Worm (Caenorhabditis elegans) whole organism, L1 larva: ENCODE measurements around the gene Y45G5AM.3.

Experiments used
- C04F5.9 ChIP-seq: sonication (generic microtip); optimal IDR thresholded peaks from 2 replicates; lab custom pipeline; 2016; ENCODE audit warnings: missing genetic modification characterization, missing compliant biosample characterization
- C16A3.4 ChIP-seq: fragments of 150-350 bp; optimal IDR thresholded peaks from 2 replicates; lab custom pipeline; 2014; ENCODE audit warnings: missing biosample characterization, missing genetic modification characterization
- C34B4.2 ChIP-seq: sonication (generic microtip); optimal IDR thresholded peaks from 2 replicates; lab custom pipeline; 2017; ENCODE audit warnings: mild to moderate bottlenecking, missing genetic modification characterization, missing compliant biosample characterization
- F16B12.6 ChIP-seq: fragments of 150-350 bp; optimal IDR thresholded peaks from 2 replicates; lab custom pipeline; 2014; ENCODE audit warnings: missing biosample characterization, missing genetic modification characterization
- alr-1 ChIP-seq: fragments of 200-800 bp; sonication (Bioruptor generic); optimal IDR thresholded peaks from 2 replicates; lab custom pipeline; 2018; ENCODE audit warnings: borderline replicate concordance, mild to moderate bottlenecking, missing genetic modification characterization, missing compliant biosample characterization
- aly-2 ChIP-seq: fragments of 150-350 bp; optimal IDR thresholded peaks from 2 replicates; lab custom pipeline; 2014; ENCODE audit warnings: missing biosample characterization, missing genetic modification characterization
- blmp-1 ChIP-seq: fragments of 150-350 bp; optimal IDR thresholded peaks from 2 replicates; lab custom pipeline; 2014; ENCODE audit warnings: missing biosample characterization, missing genetic modification characterization
- ceh-63 ChIP-seq: fragments of 200-800 bp; sonication (Bioruptor generic); optimal IDR thresholded peaks from 2 replicates; lab custom pipeline; 2018; ENCODE audit warnings: mild to moderate bottlenecking, missing genetic modification characterization, missing compliant biosample characterization
- ceh-90 ChIP-seq: sonication (generic microtip); optimal IDR thresholded peaks from 2 replicates; lab custom pipeline; 2016; ENCODE audit warnings: missing genetic modification characterization, missing compliant biosample characterization
- efl-1 ChIP-seq, 4 experiments: fragments of 150-350 bp; optimal IDR thresholded peaks in 3 of 4; peaks in 1 of 4; 1 replicate in 1 of 4; 2 replicates in 3 of 4; lab custom pipeline; 2014; ENCODE audit warnings: missing biosample characterization in 2 of 4, missing genetic modification characterization in 2 of 4, missing genetic modification reagents in 2 of 4
- egl-27 ChIP-seq, 2 experiments: fragments of 150-350 bp in 1 of 2; sonication (generic microtip); optimal IDR thresholded peaks; 3 replicates each; lab custom pipeline; 2017 to 2018; ENCODE audit warnings: missing biosample characterization in 2 of 2, missing genetic modification characterization in 2 of 2, missing genetic modification reagents in 2 of 2
- fkh-10 ChIP-seq: sonication (generic microtip); optimal IDR thresholded peaks from 2 replicates; lab custom pipeline; 2017; ENCODE audit warnings: missing biosample characterization, missing genetic modification reagents, missing genetic modification characterization
- fkh-8 ChIP-seq: sonication (generic microtip); optimal IDR thresholded peaks from 2 replicates; lab custom pipeline; 2016; ENCODE audit warnings: mild to moderate bottlenecking, missing genetic modification characterization, missing compliant biosample characterization
- hlh-17 ChIP-seq: fragments of 200-800 bp; sonication (Bioruptor generic); optimal IDR thresholded peaks from 2 replicates; lab custom pipeline; 2018; ENCODE audit warnings: missing genetic modification characterization, mild to moderate bottlenecking, missing compliant biosample characterization, moderate library complexity, borderline replicate concordance
- hlh-4 ChIP-seq: sonication (generic microtip); optimal IDR thresholded peaks from 2 replicates; lab custom pipeline; 2016; ENCODE audit warnings: mild to moderate bottlenecking, missing genetic modification characterization, missing compliant biosample characterization
- hpl-2 ChIP-seq: fragments of 150-350 bp; optimal IDR thresholded peaks from 2 replicates; lab custom pipeline; 2014; ENCODE audit warnings: missing biosample characterization, missing genetic modification reagents, missing genetic modification characterization
- irx-1 ChIP-seq: sonication (generic microtip); optimal IDR thresholded peaks from 2 replicates; lab custom pipeline; 2016; ENCODE audit warnings: missing genetic modification characterization, missing compliant biosample characterization
- jun-1 ChIP-seq: fragments of 150-350 bp; optimal IDR thresholded peaks from 2 replicates; lab custom pipeline; 2014; ENCODE audit warnings: missing biosample characterization, missing genetic modification reagents, missing genetic modification characterization
- lin-13 ChIP-seq: fragments of 150-350 bp; optimal IDR thresholded peaks from 2 replicates; lab custom pipeline; 2014; ENCODE audit warnings: missing biosample characterization, missing genetic modification reagents, missing genetic modification characterization
- lin-14 ChIP-seq: fragments of 200-800 bp; sonication (Bioruptor generic); optimal IDR thresholded peaks from 2 replicates; lab custom pipeline; 2018; ENCODE audit warnings: mild to moderate bottlenecking, missing genetic modification characterization, moderate library complexity, missing compliant biosample characterization
- lin-35 ChIP-seq, 2 experiments: fragments of 150-350 bp; optimal IDR thresholded peaks; 2 replicates each; lab custom pipeline; 2014; ENCODE audit warnings: missing biosample characterization in 2 of 2, missing genetic modification characterization in 2 of 2, missing genetic modification reagents in 2 of 2
- lin-39 ChIP-seq: fragments of 150-350 bp; optimal IDR thresholded peaks from 2 replicates; lab custom pipeline; 2014; ENCODE audit warnings: missing biosample characterization, missing genetic modification reagents, missing genetic modification characterization
- lir-3 ChIP-seq: sonication (generic microtip); optimal IDR thresholded peaks from 2 replicates; lab custom pipeline; 2016; ENCODE audit warnings: mild to moderate bottlenecking, missing genetic modification characterization, moderate library complexity, missing compliant biosample characterization; ENCODE audit not compliant: poor library complexity
- lsy-2 ChIP-seq, 2 experiments: fragments of 150-350 bp; optimal IDR thresholded peaks; 2 replicates each; lab custom pipeline; 2014; ENCODE audit warnings: missing biosample characterization in 2 of 2, missing genetic modification characterization in 2 of 2
- mdl-1 ChIP-seq, 2 experiments: fragments of 150-350 bp; optimal IDR thresholded peaks; 2 replicates each; lab custom pipeline; 2014 to 2017; ENCODE audit warnings: missing biosample characterization in 2 of 2, missing genetic modification characterization in 2 of 2, inconsistent platforms in 1 of 2
- nhr-20 ChIP-seq: sonication (generic microtip); optimal IDR thresholded peaks from 2 replicates; lab custom pipeline; 2016; ENCODE audit warnings: mild to moderate bottlenecking, missing genetic modification characterization, missing compliant biosample characterization
- nhr-28 ChIP-seq: fragments of 150-350 bp; optimal IDR thresholded peaks from 2 replicates; lab custom pipeline; 2014; ENCODE audit warnings: missing biosample characterization, missing genetic modification characterization
- nhr-47 ChIP-seq: sonication (generic microtip); optimal IDR thresholded peaks from 2 replicates; lab custom pipeline; 2016; ENCODE audit warnings: mild to moderate bottlenecking, missing genetic modification characterization, moderate library complexity, missing compliant biosample characterization
- nhr-71 ChIP-seq: sonication (generic microtip); optimal IDR thresholded peaks from 2 replicates; lab custom pipeline; 2016; ENCODE audit warnings: mild to moderate bottlenecking, missing genetic modification characterization, moderate library complexity, missing compliant biosample characterization
- nhr-76 ChIP-seq: sonication (generic microtip); optimal IDR thresholded peaks from 2 replicates; lab custom pipeline; 2017; ENCODE audit warnings: missing biosample characterization, missing genetic modification characterization
- nhr-84 ChIP-seq: sonication (generic microtip); optimal IDR thresholded peaks from 2 replicates; lab custom pipeline; 2017; ENCODE audit warnings: missing biosample characterization, missing genetic modification characterization
- nhr-85 ChIP-seq: sonication (generic microtip); peaks from one replicate; lab custom pipeline; 2016; ENCODE audit warnings: missing genetic modification characterization, inconsistent platforms, missing compliant biosample characterization
- pqm-1 ChIP-seq: sonication (generic microtip); optimal IDR thresholded peaks from 3 replicates; lab custom pipeline; 2017; ENCODE audit warnings: missing biosample characterization, missing genetic modification characterization
- rnt-1 ChIP-seq: sonication (generic microtip); optimal IDR thresholded peaks from 2 replicates; lab custom pipeline; 2016; ENCODE audit warnings: mild to moderate bottlenecking, missing genetic modification characterization, moderate library complexity, missing compliant biosample characterization
- sox-4 ChIP-seq: sonication (generic microtip); optimal IDR thresholded peaks from 2 replicates; lab custom pipeline; 2016; ENCODE audit warnings: missing genetic modification characterization, missing compliant biosample characterization
- sup-37 ChIP-seq: fragments of 200-800 bp; sonication (Bioruptor generic); optimal IDR thresholded peaks from 2 replicates; lab custom pipeline; 2018; ENCODE audit warnings: mild to moderate bottlenecking, missing genetic modification characterization, missing compliant biosample characterization
- swsn-7 ChIP-seq: sonication (generic microtip); optimal IDR thresholded peaks from 2 replicates; lab custom pipeline; 2016; ENCODE audit warnings: missing genetic modification characterization, missing compliant biosample characterization
- tbx-2 ChIP-seq: sonication (generic microtip); optimal IDR thresholded peaks from 2 replicates; lab custom pipeline; 2016; ENCODE audit warnings: missing genetic modification characterization, missing compliant biosample characterization
- unc-98 ChIP-seq: fragments of 200-800 bp; sonication (Bioruptor generic); IDR thresholded peaks from 2 replicates; pipeline ENCODE4 v1.3.6; 2022; ENCODE audit warnings: missing genetic modification characterization, missing compliant biosample characterization
- vab-15 ChIP-seq: sonication (generic microtip); optimal IDR thresholded peaks from 2 replicates; lab custom pipeline; 2017; ENCODE audit warnings: missing genotype, mild to moderate bottlenecking, missing genetic modification characterization, missing compliant biosample characterization
- zip-4 ChIP-seq: fragments of 200-800 bp; sonication (Bioruptor generic); optimal IDR thresholded peaks from 2 replicates; lab custom pipeline; 2018; ENCODE audit warnings: mild to moderate bottlenecking, missing genetic modification characterization, moderate library complexity, missing compliant biosample characterization
- ztf-11 ChIP-seq, 2 experiments: sonication (generic microtip); optimal IDR thresholded peaks; 2 replicates each; lab custom pipeline; 2016 to 2017; ENCODE audit warnings: missing genetic modification characterization in 2 of 2, missing biosample characterization in 1 of 2, missing compliant biosample characterization in 1 of 2

Y45G5AM.3 gene

ce11 chrV:4164504-4164959 lies at the start of gene Y45G5AM.3:
Gene Y45G5AM.3, plus strand, starts transcription at chrV:4164554.
- TF ChIP-seq aly-2 (tag; lab: Kevin White, UChicago) (no peak), C16A3.4 (no peak), ztf-11 (tag; optimal IDR thresholded peaks at IDR 0.05; lab: Kevin White, UChicago) (no peak), lin-14 (GFP tag; lab: Kevin White, UChicago) (peak; percentile 21), nhr-76 (tag; lab: Kevin White, UChicago) (no peak), irx-1 (tag; lab: Kevin White, UChicago) (peak; percentile 13), ceh-63 (no peak), swsn-7 (tag; lab: Kevin White, UChicago) (no peak), sup-37 (GFP tag; lab: Kevin White, UChicago) (no peak), hlh-17 (GFP tag; lab: Kevin White, UChicago) (no peak), nhr-47 (no peak), ceh-90 (tag; lab: Kevin White, UChicago) (no peak), lsy-2 (tag; optimal IDR thresholded peaks at IDR 0.05; lab: Kevin White, UChicago) (peak in 1 of 2 experiments; percentile 6), hpl-2 (no peak)
- TF ChIP-seq, all 84 proteins: peak for 3

- no peak for TF ChIP-seq F16B12.6
- TF ChIP-seq vab-15 (tag; lab: Kevin White, UChicago), result no peak
- no peak for TF ChIP-seq nhr-28
- no peak for TF ChIP-seq nhr-84 (tag; lab: Kevin White, UChicago)
- no peak for TF ChIP-seq efl-1 (optimal IDR thresholded peaks at IDR 0.05; lab: Kevin White, UChicago)
- TF ChIP-seq efl-1 (GFP tag; optimal IDR thresholded peaks at IDR 0.05 in 1 of 2; lab: Kevin White, UChicago), result peak in 1 of 2 experiments; percentile 3
- TF ChIP-seq nhr-20, result no peak
- TF ChIP-seq fkh-8 (tag; lab: Kevin White, UChicago), result no peak
Observed at ce11 chrV:4114627-4115026, 49.7 kb upstream of the Y45G5AM.3 start, which contains the start of gene srw-133. Gene srw-133, minus strand, starts transcription at chrV:4114727.

ce11 chrV:4116071-4116470 lies 48.3 kb upstream of the Y45G5AM.3 start, which contains the start of gene T05B4.8:
Gene T05B4.8, minus strand, starts transcription at chrV:4116171.
- TF ChIP-seq lir-3 (tag; lab: Kevin White, UChicago) (no peak), efl-1 (optimal IDR thresholded peaks at IDR 0.05; lab: Kevin White, UChicago) (no peak), efl-1 (GFP tag; optimal IDR thresholded peaks at IDR 0.05 in 1 of 2; lab: Kevin White, UChicago) (peak in 1 of 2 experiments; percentile 69)

- no peak for TF ChIP-seq nhr-71 (tag; lab: Kevin White, UChicago)
- TF ChIP-seq hlh-17 (GFP tag; lab: Kevin White, UChicago), result no peak
- TF ChIP-seq unc-98 (GFP tag; lab: Robert Waterston, UW), result no peak
- no peak for TF ChIP-seq aly-2 (tag; lab: Kevin White, UChicago)
- TF ChIP-seq nhr-85, result no peak
- no peak for TF ChIP-seq ceh-63
- TF ChIP-seq nhr-20, result no peak
- TF ChIP-seq efl-1 (optimal IDR thresholded peaks at IDR 0.05; lab: Kevin White, UChicago), result no peak
- no peak for TF ChIP-seq efl-1 (GFP tag; optimal IDR thresholded peaks at IDR 0.05 in 1 of 2; lab: Kevin White, UChicago)
- no peak for TF ChIP-seq sox-4 (tag; lab: Kevin White, UChicago)
- TF ChIP-seq C34B4.2, result no peak
- no peak for TF ChIP-seq lin-39 (tag; lab: Kevin White, UChicago)
- TF ChIP-seq fkh-8 (tag; lab: Kevin White, UChicago), result no peak
- TF ChIP-seq lin-14 (GFP tag; lab: Kevin White, UChicago), result no peak
- no peak for TF ChIP-seq lin-35 (GFP tag; optimal IDR thresholded peaks at IDR 0.05; lab: Kevin White, UChicago)
- TF ChIP-seq ztf-11 (tag; optimal IDR thresholded peaks at IDR 0.05; lab: Kevin White, UChicago), result no peak
- TF ChIP-seq fkh-10 (GFP tag; lab: Kevin White, UChicago), result no peak
Observed at ce11 chrV:4118332-4118731, 46.0 kb upstream of the Y45G5AM.3 start, which contains the start of gene T05B4.9. Gene T05B4.9, minus strand, starts transcription at chrV:4118432.

ce11 chrV:4120629-4121028 lies 43.7 kb upstream of the Y45G5AM.3 start, which contains the start of gene T05B4.10:
Gene T05B4.10, minus strand, starts transcription at chrV:4120729.
- TF ChIP-seq tbx-2 (tag; lab: Kevin White, UChicago) (no peak), rnt-1 (tag; lab: Kevin White, UChicago) (no peak), egl-27 (tag; optimal IDR thresholded peaks at IDR 0.05; lab: Kevin White, UChicago) (no peak), lsy-2 (tag; optimal IDR thresholded peaks at IDR 0.05; lab: Kevin White, UChicago) (no peak), sox-4 (tag; lab: Kevin White, UChicago) (no peak), mdl-1 (tag; optimal IDR thresholded peaks at IDR 0.05; lab: Kevin White, UChicago) (no peak), alr-1 (tag; lab: Kevin White, UChicago) (no peak), lin-13 (GFP tag; lab: Kevin White, UChicago) (no peak), pqm-1 (tag; lab: Kevin White, UChicago) (no peak), hlh-17 (GFP tag; lab: Kevin White, UChicago) (no peak), zip-4 (GFP tag; lab: Kevin White, UChicago) (no peak), jun-1 (tag; lab: Kevin White, UChicago) (no peak), vab-15 (tag; lab: Kevin White, UChicago) (no peak), blmp-1 (no peak), lin-14 (GFP tag; lab: Kevin White, UChicago) (no peak), C04F5.9 (tag; lab: Kevin White, UChicago) (no peak), lin-35 (GFP tag; optimal IDR thresholded peaks at IDR 0.05; lab: Kevin White, UChicago) (no peak), hlh-4 (tag; lab: Kevin White, UChicago) (no peak), irx-1 (tag; lab: Kevin White, UChicago) (no peak)
